Fruit fly (Drosophila melanogaster) Kc167 (cell line): ENCODE measurements around the gene CG10809.

Experiments used
- Myc ChIP-seq: fragments of >200 bp; optimal IDR thresholded peaks from 2 replicates; lab custom pipeline; 2017; ENCODE audit warnings: missing external identifiers
- Sin3A ChIP-seq: fragments of >200 bp; optimal IDR thresholded peaks from 2 replicates; lab custom pipeline; 2018; ENCODE audit warnings: missing external identifiers
- h ChIP-seq: fragments of >200 bp; optimal IDR thresholded peaks from 3 replicates; lab custom pipeline; 2018; ENCODE audit warnings: missing external identifiers
- psq ChIP-seq: fragments of >200 bp; optimal IDR thresholded peaks from 2 replicates; lab custom pipeline; 2017; ENCODE audit warnings: missing external identifiers
- ttk ChIP-seq: sonication (Bioruptor generic); optimal IDR thresholded peaks from 2 replicates; lab custom pipeline; 2017; ENCODE audit warnings: missing external identifiers

- TF ChIP-seq Sin3A (no peak), psq (lab: Kevin White, UChicago) (no peak), Myc (lab: Kevin White, UChicago) (no peak), h (no peak), ttk (lab: Kevin White, UChicago) (no peak)
Measured at dm6 chr3L:9907719-9908170, 48.1 kb upstream of the CG10809 start, which contains the start of gene bma.
